Fruit fly (Drosophila melanogaster) whole organism, embryonic: ENCODE data around the gene Trxr1.

Experiments
- Aef1 ChIP-seq: fragments of 200-800 bp; sonication (Bioruptor generic); IDR thresholded peaks from 3 replicates; pipeline ENCODE4 v1.3.6; 2022; ENCODE audit warnings: missing biosample characterization, missing genetic modification characterization
- Awh ChIP-seq: fragments of 200-800 bp; sonication (Bioruptor generic); IDR thresholded peaks from 2 replicates; pipeline ENCODE4, ENCODE4 v1.3.6; 2022; ENCODE audit warnings: missing biosample characterization, missing genetic modification characterization
- B-H2 ChIP-seq: fragments of 200-800 bp; sonication (Bioruptor generic); optimal IDR thresholded peaks from 2 replicates; lab custom pipeline; 2018; ENCODE audit warnings: missing biosample characterization, mild to moderate bottlenecking, missing genetic modification characterization
- Blimp-1 ChIP-seq: fragments of 200-800 bp; sonication (Bioruptor generic); optimal IDR thresholded peaks from 3 replicates; lab custom pipeline; 2018; ENCODE audit warnings: missing biosample characterization, missing genetic modification characterization, mild to moderate bottlenecking, moderate library complexity, missing genetic modification reagents
- CG10979 ChIP-seq: fragments of 200-800 bp; sonication (Bioruptor generic); optimal IDR thresholded peaks from 2 replicates; lab custom pipeline; 2018; ENCODE audit warnings: missing biosample characterization, mild to moderate bottlenecking, missing genetic modification characterization, moderate library complexity
- CG11093 ChIP-seq: fragments of 200-800 bp; sonication (Bioruptor generic); IDR thresholded peaks from 3 replicates; pipeline ENCODE4 v1.3.6; 2022; ENCODE audit warnings: missing biosample characterization, missing genetic modification characterization
- CG11504 ChIP-seq: fragments of 200-800 bp; sonication (Bioruptor generic); optimal IDR thresholded peaks from 3 replicates; lab custom pipeline; 2019; ENCODE audit warnings: missing biosample characterization, mild to moderate bottlenecking, missing genetic modification characterization, moderate library complexity
- CG12391 ChIP-seq: fragments of 200-800 bp; sonication (Bioruptor generic); optimal IDR thresholded peaks from 3 replicates; lab custom pipeline; 2018; ENCODE audit warnings: missing biosample characterization, mild to moderate bottlenecking, missing genetic modification characterization, moderate library complexity
- CG12942 ChIP-seq: fragments of 200-800 bp; sonication (Bioruptor generic); optimal IDR thresholded peaks from 3 replicates; lab custom pipeline; 2016; ENCODE audit warnings: missing biosample characterization, missing genetic modification characterization
- CG1529 ChIP-seq: fragments of 200-800 bp; sonication (Bioruptor generic); optimal IDR thresholded peaks from 3 replicates; lab custom pipeline; 2018; ENCODE audit warnings: missing biosample characterization, missing genetic modification characterization
- CG15479 ChIP-seq: fragments of 200-800 bp; sonication (Bioruptor generic); optimal IDR thresholded peaks from 3 replicates; lab custom pipeline; 2019; ENCODE audit warnings: missing biosample characterization, mild to moderate bottlenecking, missing genetic modification characterization, moderate library complexity
- CG18262 ChIP-seq: fragments of 200-800 bp; optimal IDR thresholded peaks from 3 replicates; lab custom pipeline; 2019; ENCODE audit warnings: missing biosample characterization, mild to moderate bottlenecking, missing genetic modification characterization, moderate library complexity
- CG2116 ChIP-seq: fragments of 200-800 bp; sonication (Bioruptor generic); optimal IDR thresholded peaks from 3 replicates; lab custom pipeline; 2018; ENCODE audit warnings: missing biosample characterization, mild to moderate bottlenecking, missing genetic modification characterization
- CG2199 ChIP-seq: fragments of 200-800 bp; sonication (Bioruptor generic); IDR thresholded peaks from 3 replicates; pipeline ENCODE4 v1.3.6; 2022; ENCODE audit warnings: missing biosample characterization, missing genetic modification characterization
- CG2202 ChIP-seq: fragments of 200-800 bp; sonication (Bioruptor generic); optimal IDR thresholded peaks from 2 replicates; lab custom pipeline; 2018; ENCODE audit warnings: missing biosample characterization, mild to moderate bottlenecking, missing genetic modification characterization
- CG32772 ChIP-seq: fragments of 200-800 bp; sonication (Bioruptor generic); IDR thresholded peaks from 2 replicates; pipeline ENCODE4 v1.3.6; 2022; ENCODE audit warnings: missing biosample characterization, missing genetic modification characterization
- CG33213 ChIP-seq: fragments of 200-800 bp; sonication (Bioruptor generic); optimal IDR thresholded peaks from 3 replicates; lab custom pipeline; 2016; ENCODE audit warnings: missing biosample characterization, missing genetic modification characterization
- CG3407 ChIP-seq: fragments of 200-800 bp; sonication (Bioruptor generic); optimal IDR thresholded peaks from 2 replicates; lab custom pipeline; 2018; ENCODE audit warnings: missing biosample characterization, mild to moderate bottlenecking, missing genetic modification characterization
- CG34224 ChIP-seq: fragments of 200-800 bp; sonication (Bioruptor generic); IDR thresholded peaks from 3 replicates; pipeline ENCODE4 v1.3.6; 2022; ENCODE audit warnings: missing biosample characterization, missing genetic modification characterization; ENCODE audit not compliant: partially characterized antibody
- CG43689 ChIP-seq: fragments of 200-800 bp; sonication (Bioruptor generic); IDR thresholded peaks from 2 replicates; pipeline ENCODE4 v1.3.6; 2022; ENCODE audit warnings: missing biosample characterization, missing genetic modification characterization
- CG7839 ChIP-seq: fragments of 200-800 bp; sonication (Bioruptor generic); optimal IDR thresholded peaks from 3 replicates; lab custom pipeline; 2018; ENCODE audit warnings: missing biosample characterization, mild to moderate bottlenecking, missing genetic modification characterization, moderate library complexity
- CG8359 ChIP-seq: fragments of 200-800 bp; sonication (Bioruptor generic); optimal IDR thresholded peaks from 2 replicates; lab custom pipeline; 2017; ENCODE audit warnings: missing biosample characterization, mild to moderate bottlenecking, missing genetic modification characterization, borderline replicate concordance
- CG9727 ChIP-seq: fragments of 200-800 bp; sonication (Bioruptor generic); optimal IDR thresholded peaks from 3 replicates; lab custom pipeline; 2017; ENCODE audit warnings: missing biosample characterization, mild to moderate bottlenecking, missing genetic modification characterization
- Dek ChIP-seq: fragments of 200-800 bp; sonication (Bioruptor generic); optimal IDR thresholded peaks from 3 replicates; lab custom pipeline; 2019; ENCODE audit warnings: missing biosample characterization, mild to moderate bottlenecking, missing genetic modification characterization, moderate library complexity
- Fer2 ChIP-seq: fragments of 200-800 bp; sonication (Bioruptor generic); optimal IDR thresholded peaks from 2 replicates; lab custom pipeline; 2018; ENCODE audit warnings: missing biosample characterization, mild to moderate bottlenecking, missing genetic modification characterization, moderate library complexity
- Gug ChIP-seq: fragments of 200-800 bp; sonication (Bioruptor generic); IDR thresholded peaks from 4 replicates; pipeline ENCODE4 v1.3.6; 2022; ENCODE audit warnings: missing biosample characterization, missing genetic modification characterization
- Hr51 ChIP-seq, 2 experiments: fragments of 200-800 bp; sonication (Bioruptor generic); optimal IDR thresholded peaks; 2 replicates in 1 of 2; 3 replicates in 1 of 2; lab custom pipeline; 2016 to 2018; ENCODE audit warnings: missing biosample characterization in 2 of 2, missing genetic modification characterization in 2 of 2, mild to moderate bottlenecking in 1 of 2, moderate library complexity in 1 of 2
- Jarid2 ChIP-seq: fragments of 200-800 bp; sonication (Bioruptor generic); optimal IDR thresholded peaks from 3 replicates; lab custom pipeline; 2017; ENCODE audit warnings: mild to moderate bottlenecking, missing biosample characterization, missing genetic modification reagents, missing genetic modification characterization
- Kr ChIP-seq: fragments of 200-800 bp; sonication (Bioruptor generic); optimal IDR thresholded peaks from 2 replicates; lab custom pipeline; 2017; ENCODE audit warnings: missing biosample characterization, mild to moderate bottlenecking, missing genetic modification characterization
- Lim3 ChIP-seq: fragments of 200-800 bp; sonication (Bioruptor generic); IDR thresholded peaks from 2 replicates; pipeline ENCODE4 v1.3.6; 2022; ENCODE audit warnings: missing biosample characterization, missing genetic modification characterization
- Max ChIP-seq: fragments of 200-800 bp; sonication (Bioruptor generic); optimal IDR thresholded peaks from 2 replicates; lab custom pipeline; 2016; ENCODE audit warnings: missing biosample characterization, mild to moderate bottlenecking, missing genetic modification characterization
- NFAT ChIP-seq: fragments of 200-800 bp; sonication (Bioruptor generic); IDR thresholded peaks from 2 replicates; pipeline ENCODE4 v1.3.6; 2022; ENCODE audit warnings: missing biosample characterization, missing genetic modification characterization
- Neu2 ChIP-seq: fragments of 200-800 bp; sonication (Bioruptor generic); optimal IDR thresholded peaks from 3 replicates; lab custom pipeline; 2016; ENCODE audit warnings: missing biosample characterization, missing genetic modification characterization, borderline replicate concordance
- Stat92E ChIP-seq, 3 experiments: fragments of >200 bp in 2 of 3; fragments of 200-800 bp in 1 of 3; sonication (Bioruptor generic) in 1 of 3; optimal IDR thresholded peaks; 2 replicates each; lab custom pipeline; 2017 to 2019; ENCODE audit warnings: missing biosample characterization in 3 of 3, missing genetic modification characterization in 3 of 3, mild to moderate bottlenecking in 1 of 3, moderate library complexity in 1 of 3
- Taf1 ChIP-seq: fragments of 200-800 bp; sonication (Bioruptor generic); IDR thresholded peaks from 2 replicates; pipeline ENCODE4 v1.3.6; 2022; ENCODE audit warnings: missing biosample characterization, missing genetic modification characterization
- Vsx1 ChIP-seq: fragments of 200-800 bp; sonication (Bioruptor generic); optimal IDR thresholded peaks from 2 replicates; lab custom pipeline; 2017; ENCODE audit warnings: missing biosample characterization, mild to moderate bottlenecking, missing genetic modification characterization, missing genetic modification reagents
- abd-A ChIP-seq: fragments of 200-800 bp; sonication (Bioruptor generic); optimal IDR thresholded peaks from 3 replicates; lab custom pipeline; 2019; ENCODE audit warnings: missing biosample characterization, mild to moderate bottlenecking, missing genetic modification characterization, moderate library complexity
- chn ChIP-seq: fragments of 200-800 bp; sonication (Bioruptor generic); optimal IDR thresholded peaks from 2 replicates; lab custom pipeline; 2016; ENCODE audit warnings: missing biosample characterization, missing genetic modification characterization
- dimm ChIP-seq: fragments of 200-800 bp; sonication (Bioruptor generic); IDR thresholded peaks from 2 replicates; pipeline ENCODE4 v1.3.6; 2022; ENCODE audit warnings: missing biosample characterization, missing genetic modification characterization
- dmrt99B ChIP-seq: fragments of 200-800 bp; sonication (Bioruptor generic); optimal IDR thresholded peaks from 2 replicates; lab custom pipeline; 2018; ENCODE audit warnings: missing biosample characterization, mild to moderate bottlenecking, missing genetic modification characterization, moderate library complexity
- gsb-n ChIP-seq: fragments of 200-800 bp; sonication (Bioruptor generic); optimal IDR thresholded peaks from 3 replicates; lab custom pipeline; 2018; ENCODE audit warnings: missing biosample characterization, mild to moderate bottlenecking, missing genetic modification characterization
- hbn ChIP-seq: fragments of 200-800 bp; sonication (Bioruptor generic); IDR thresholded peaks from 2 replicates; pipeline ENCODE4 v1.3.6; 2022; ENCODE audit warnings: missing biosample characterization, missing genetic modification characterization; ENCODE audit not compliant: partially characterized antibody
- inv ChIP-seq: fragments of 200-800 bp; sonication (Bioruptor generic); IDR thresholded peaks from 2 replicates; pipeline ENCODE4 v1.3.6; 2022; ENCODE audit warnings: missing biosample characterization, missing genetic modification characterization; ENCODE audit not compliant: partially characterized antibody
- lab ChIP-seq: fragments of 200-800 bp; sonication (Bioruptor generic); optimal IDR thresholded peaks from 3 replicates; lab custom pipeline; 2017; ENCODE audit warnings: missing biosample characterization, missing genetic modification characterization, mild to moderate bottlenecking, moderate library complexity, missing genetic modification reagents
- lola ChIP-seq, 3 experiments: fragments of >200 bp in 2 of 3; fragments of 200-800 bp in 1 of 3; sonication (Bioruptor generic) in 1 of 3; optimal IDR thresholded peaks; 2 replicates each; lab custom pipeline; 2017 to 2019; ENCODE audit warnings: missing biosample characterization in 3 of 3, missing genetic modification characterization in 3 of 3, mild to moderate bottlenecking in 1 of 3, moderate library complexity in 1 of 3
- pros ChIP-seq: fragments of 200-800 bp; sonication (Bioruptor generic); optimal IDR thresholded peaks from 3 replicates; lab custom pipeline; 2019; ENCODE audit warnings: missing biosample characterization, mild to moderate bottlenecking, missing genetic modification characterization, moderate library complexity
- sc ChIP-seq, 3 experiments: fragments of >200 bp in 2 of 3; fragments of 200-800 bp in 1 of 3; sonication (Bioruptor generic) in 1 of 3; optimal IDR thresholded peaks; 2 replicates in 2 of 3; 3 replicates in 1 of 3; lab custom pipeline; 2017; ENCODE audit warnings: mild to moderate bottlenecking in 1 of 3, missing biosample characterization in 1 of 3, missing genetic modification characterization in 1 of 3, missing genetic modification reagents in 1 of 3
- sqz ChIP-seq: fragments of 200-800 bp; sonication (Bioruptor generic); optimal IDR thresholded peaks from 3 replicates; lab custom pipeline; 2018; ENCODE audit warnings: missing biosample characterization, mild to moderate bottlenecking, missing genetic modification characterization

The Trxr1 gene

dm6 chrX:8252284-8252886 is 10.1 kb downstream of the Trxr1 start, which contains the start of gene CG1632 (continued):
- TF ChIP-seq inv, result no peak
- TF ChIP-seq Lim3 (GFP tag; lab: Robert Waterston, UW), result no peak
- peak; percentile 7 for TF ChIP-seq gsb-n
- TF ChIP-seq Stat92E (GFP tag; optimal IDR thresholded peaks at IDR 0.05; lab: Kevin White, UChicago), result no peak
- no peak for TF ChIP-seq CG34224 (GFP tag; lab: Robert Waterston, UW)
- TF ChIP-seq CG2116 (GFP tag; lab: Kevin White, UChicago), result no peak
- TF ChIP-seq Vsx1 (GFP tag; lab: Kevin White, UChicago), result no peak
- TF ChIP-seq sc (optimal IDR thresholded peaks at IDR 0.05; lab: Kevin White, UChicago), result no peak
- TF ChIP-seq sc (GFP tag; optimal IDR thresholded peaks at IDR 0.05; lab: Kevin White, UChicago), result no peak
- TF ChIP-seq Dek, result no peak
- no peak for TF ChIP-seq CG15479 (GFP tag; lab: Kevin White, UChicago)
- no peak for TF ChIP-seq CG32772 (GFP tag; lab: Robert Waterston, UW)
- TF ChIP-seq CG43689, result no peak
- no peak for TF ChIP-seq dimm (GFP tag; lab: Robert Waterston, UW)
- no peak for TF ChIP-seq abd-A (tag; lab: Kevin White, UChicago)
- no peak for TF ChIP-seq CG9727 (GFP tag; lab: Kevin White, UChicago)
- TF ChIP-seq Awh (GFP tag; lab: Robert Waterston, UW), result no peak
- no peak for TF ChIP-seq Max (GFP tag; lab: Kevin White, UChicago)
- TF ChIP-seq Taf1, result no peak
- no peak for TF ChIP-seq CG33213 (GFP tag; lab: Kevin White, UChicago)
- TF ChIP-seq sqz (GFP tag; lab: Kevin White, UChicago), result no peak
- TF ChIP-seq Jarid2 (GFP tag; lab: Kevin White, UChicago), result peak; percentile 43
- peak; percentile 37 for TF ChIP-seq dmrt99B (tag; lab: Kevin White, UChicago)
- peak; percentile 1 for TF ChIP-seq CG8359 (GFP tag; lab: Kevin White, UChicago)
- TF ChIP-seq CG7839, result peak; percentile 39
- no peak for TF ChIP-seq pros
- no peak for TF ChIP-seq Gug (GFP tag; lab: Robert Waterston, UW)
- TF ChIP-seq lab (GFP tag; lab: Kevin White, UChicago), result peak; percentile 11
- TF ChIP-seq B-H2, result no peak
- TF ChIP-seq hbn (GFP tag; lab: Robert Waterston, UW), result no peak
- TF ChIP-seq CG1529 (GFP tag; lab: Kevin White, UChicago), result peak; percentile 25
- no peak for TF ChIP-seq NFAT (GFP tag; lab: Robert Waterston, UW)
- TF ChIP-seq CG12942, result no peak
- peak; percentile 54 for TF ChIP-seq CG18262
- TF ChIP-seq Hr51 (GFP tag; optimal IDR thresholded peaks at IDR 0.05; lab: Kevin White, UChicago), result peak in 1 of 2 experiments; percentile 28
- TF ChIP-seq Blimp-1 (GFP tag; lab: Kevin White, UChicago), result peak; percentile 36
- TF ChIP-seq Neu2 (GFP tag; lab: Kevin White, UChicago), result no peak
- TF ChIP-seq CG2199 (GFP tag; lab: Robert Waterston, UW), result no peak
- TF ChIP-seq CG2202 (tag; lab: Kevin White, UChicago), result no peak
- TF ChIP-seq Fer2 (tag; lab: Kevin White, UChicago), result no peak
- peak; percentile 30 for TF ChIP-seq CG11504 (tag; lab: Kevin White, UChicago)
- TF ChIP-seq lola (GFP tag; optimal IDR thresholded peaks at IDR 0.05; lab: Kevin White, UChicago), result peak in 1 of 3 experiments; percentile 22
- TF ChIP-seq CG11093 (GFP tag; lab: Robert Waterston, UW), result no peak
- TF ChIP-seq chn (GFP tag; lab: Kevin White, UChicago), result no peak
- no peak for TF ChIP-seq Aef1
- TF ChIP-seq CG3407, result peak; percentile 27
- peak; percentile 24 for TF ChIP-seq CG12391 (tag; lab: Kevin White, UChicago)
- TF ChIP-seq Kr (GFP tag; lab: Kevin White, UChicago), result no peak
- TF ChIP-seq CG10979 (tag; lab: Kevin White, UChicago), result peak; percentile 56
